Worm (Caenorhabditis elegans): ENCODE measurements around the gene H20J04.4.

Gene H20J04.4

ce11 chrII:4370842-4371241, 42.0 kb downstream of the H20J04.4 start:
- TF ChIP-seq ceh-2 (tag; optimal IDR thresholded peaks at IDR 0.05) (no peak), ceh-31 (tag; optimal IDR thresholded peaks at IDR 0.05) (no peak), K02D7.2 (tag; optimal IDR thresholded peaks at IDR 0.05) (no peak), ttx-3 (tag; optimal IDR thresholded peaks at IDR 0.05) (no peak), npax-4 (tag; optimal IDR thresholded peaks at IDR 0.05) (no peak), elt-2 (tag; optimal IDR thresholded peaks at IDR 0.05) (no peak), eyg-1 (tag; optimal IDR thresholded peaks at IDR 0.05) (no peak), ceh-22 (tag; optimal IDR thresholded peaks at IDR 0.05) (no peak), ama-1 (optimal IDR thresholded peaks at IDR 0.05) (no peak), lin-11 (tag; optimal IDR thresholded peaks at IDR 0.05) (no peak), sox-4 (tag; optimal IDR thresholded peaks at IDR 0.05) (no peak), lim-6 (tag; optimal IDR thresholded peaks at IDR 0.05) (no peak), fkh-10 (GFP tag; optimal IDR thresholded peaks at IDR 0.05) (no peak)

ce11 chrII:4372406-4372805, 43.6 kb downstream of the H20J04.4 start, which contains the start of gene paic-1:
paic-1 (minus strand) TSS chrII:4372525.
- no peak for TF ChIP-seq npax-4 (tag; optimal IDR thresholded peaks at IDR 0.05)
- peak; percentile 74 for TF ChIP-seq elt-2 (tag; optimal IDR thresholded peaks at IDR 0.05)

- peak; percentile 48 for TF ChIP-seq fkh-6 (tag; optimal IDR thresholded peaks at IDR 0.05)
- TF ChIP-seq unc-55 (GFP tag; optimal IDR thresholded peaks at IDR 0.05), result no peak
Measured at ce11 chrII:4372867-4373397, 44.1 kb downstream of the H20J04.4 start.

DNA sequence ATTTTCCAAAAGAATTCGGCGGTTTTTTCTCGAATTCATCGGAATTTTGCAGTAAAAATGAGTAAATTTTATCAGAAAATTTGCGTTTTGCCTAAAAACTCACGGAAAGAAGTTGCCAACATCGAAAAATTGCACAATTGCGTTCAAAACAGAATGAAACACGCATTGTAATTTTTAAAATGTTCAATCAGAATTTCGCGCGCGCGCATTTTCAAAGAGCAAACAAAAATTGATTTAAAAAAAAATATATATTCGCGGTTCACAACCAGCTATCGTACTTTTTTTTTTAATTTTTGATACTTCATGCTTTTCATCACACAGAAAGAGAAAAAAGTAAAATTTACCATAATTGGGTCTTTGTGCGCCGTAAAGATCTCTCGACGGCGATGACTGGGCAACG, 46.1 kb downstream of the H20J04.4 start:
- TF ChIP-seq ceh-9 (tag; optimal IDR thresholded peaks at IDR 0.05), result no peak
- TF ChIP-seq K02D7.2 (tag; optimal IDR thresholded peaks at IDR 0.05), result no peak
- no peak for TF ChIP-seq eyg-1 (tag; optimal IDR thresholded peaks at IDR 0.05)
- TF ChIP-seq unc-55 (GFP tag; optimal IDR thresholded peaks at IDR 0.05), result no peak
- no peak for TF ChIP-seq sdc-2 (tag; optimal IDR thresholded peaks at IDR 0.05)
- TF ChIP-seq lim-6 (tag; optimal IDR thresholded peaks at IDR 0.05), result no peak
- TF ChIP-seq ztf-16 (tag; optimal IDR thresholded peaks at IDR 0.05), result no peak
- no peak for TF ChIP-seq ahr-1 (tag; optimal IDR thresholded peaks at IDR 0.05)
- TF ChIP-seq ceh-14 (tag; optimal IDR thresholded peaks at IDR 0.05), result no peak
- no peak for TF ChIP-seq ets-4 (tag; optimal IDR thresholded peaks at IDR 0.05)
- TF ChIP-seq ceh-2 (tag; optimal IDR thresholded peaks at IDR 0.05), result no peak
- no peak for TF ChIP-seq syd-9 (tag; optimal IDR thresholded peaks at IDR 0.05)
- no peak for TF ChIP-seq ama-1 (optimal IDR thresholded peaks at IDR 0.05)
- no peak for TF ChIP-seq ceh-31 (tag; optimal IDR thresholded peaks at IDR 0.05)
- TF ChIP-seq tbx-2 (tag; optimal IDR thresholded peaks at IDR 0.05), result no peak
- no peak for TF ChIP-seq rnt-1 (tag; optimal IDR thresholded peaks at IDR 0.05)
- no peak for TF ChIP-seq fkh-6 (tag; optimal IDR thresholded peaks at IDR 0.05)
- TF ChIP-seq elt-2 (tag; optimal IDR thresholded peaks at IDR 0.05), result no peak

ce11 chrII:4376295-4377172, 47.7 kb downstream of the H20J04.4 start, which contains the start of gene ntl-2:
ntl-2 (minus strand) TSS chrII:4376465.
- TF ChIP-seq dmd-4 (tag; optimal IDR thresholded peaks at IDR 0.05; ENCODE audit: borderline replicate concordance) (no peak), fkh-6 (tag; optimal IDR thresholded peaks at IDR 0.05) (peak; percentile 75), hlh-13 (GFP tag; optimal IDR thresholded peaks at IDR 0.05) (peak; percentile 52), lin-11 (tag; optimal IDR thresholded peaks at IDR 0.05) (peak; percentile 41), ztf-16 (tag; optimal IDR thresholded peaks at IDR 0.05) (peak; percentile 64), odd-2 (tag; optimal IDR thresholded peaks at IDR 0.05) (no peak), ets-4 (tag; optimal IDR thresholded peaks at IDR 0.05) (peak; percentile 75), zip-5 (tag; optimal IDR thresholded peaks at IDR 0.05) (no peak), sdc-2 (tag; optimal IDR thresholded peaks at IDR 0.05) (peak; percentile 62), rnt-1 (tag; optimal IDR thresholded peaks at IDR 0.05) (peak; percentile 77), sox-4 (tag; optimal IDR thresholded peaks at IDR 0.05) (peak; percentile 52), ceh-2 (tag; optimal IDR thresholded peaks at IDR 0.05) (no peak), ref-2 (tag; optimal IDR thresholded peaks at IDR 0.05) (peak; percentile 51), hlh-30 (tag; optimal IDR thresholded peaks at IDR 0.05; ENCODE audit: insufficient read depth) (peak; percentile 92), ceh-22 (tag; optimal IDR thresholded peaks at IDR 0.05) (peak; percentile 30), fax-1 (tag; optimal IDR thresholded peaks at IDR 0.05) (peak; percentile 3), ceh-18 (tag; optimal IDR thresholded peaks at IDR 0.05) (peak; percentile 90), T23F11.4 (GFP tag; optimal IDR thresholded peaks at IDR 0.05) (peak; percentile 86), unc-55 (GFP tag; optimal IDR thresholded peaks at IDR 0.05) (peak; percentile 87), pros-1 (tag; optimal IDR thresholded peaks at IDR 0.05) (peak; percentile 89), gmeb-2 (tag; optimal IDR thresholded peaks at IDR 0.05) (peak; percentile 62), ceh-30 (tag; optimal IDR thresholded peaks at IDR 0.05) (peak; percentile 66), pha-4 (tag; optimal IDR thresholded peaks at IDR 0.05) (no peak), ceh-19 (GFP tag; optimal IDR thresholded peaks at IDR 0.05) (peak; percentile 87), ceh-24 (tag; optimal IDR thresholded peaks at IDR 0.05) (no peak), ceh-9 (tag; optimal IDR thresholded peaks at IDR 0.05) (no peak), eyg-1 (tag; optimal IDR thresholded peaks at IDR 0.05) (peak; percentile 5), ceh-14 (tag; optimal IDR thresholded peaks at IDR 0.05) (peak; percentile 60), F13H6.1 (tag; optimal IDR thresholded peaks at IDR 0.05) (peak; percentile 20)

Measured in whole organism, late embryonic.